Worm (Caenorhabditis elegans) whole organism, midembryonic: ENCODE measurements around the gene K07E3.2.
A peak's percentile ranks its signal among the peaks of the same experiment; 100 is the strongest.

Source experiments
- T22C8.4 ChIP-seq: fragments of 200-800 bp; sonication (Bioruptor generic); IDR thresholded peaks from 2 replicates; pipeline ENCODE4 v1.3.6; 2022; ENCODE audit warnings: missing genetic modification characterization, missing compliant biosample characterization
- cog-1 ChIP-seq: sonication (generic microtip); optimal IDR thresholded peaks from 2 replicates; lab custom pipeline; 2016; ENCODE audit warnings: missing genetic modification characterization, missing compliant biosample characterization
- flt-1 ChIP-seq: fragments of 200-800 bp; sonication (Bioruptor generic); IDR thresholded peaks from 2 replicates; pipeline ENCODE4 v1.3.6; 2022; ENCODE audit warnings: missing genetic modification characterization, missing compliant biosample characterization
- klf-2 ChIP-seq: fragments of 200-800 bp; sonication (Bioruptor generic); conservative IDR thresholded peaks from 2 replicates; pipeline ENCODE4 v1.3.6; 2022; ENCODE audit warnings: missing genetic modification reagents, missing genetic modification characterization, missing compliant biosample characterization
- med-1 ChIP-seq: sonication (generic microtip); optimal IDR thresholded peaks from 2 replicates; lab custom pipeline; 2017; ENCODE audit warnings: missing genetic modification characterization, mild to moderate bottlenecking, missing compliant biosample characterization, antibody characterized with exemption, missing genetic modification reagents; ENCODE audit not compliant: insufficient read depth
- ref-1 ChIP-seq: fragments of 200-800 bp; sonication (Bioruptor generic); conservative IDR thresholded peaks from 2 replicates; pipeline ENCODE4 v1.3.6; 2022; ENCODE audit warnings: missing genetic modification reagents, missing genetic modification characterization, missing compliant biosample characterization
- tab-1 ChIP-seq: fragments of 200-800 bp; sonication (Bioruptor generic); IDR thresholded peaks from 2 replicates; pipeline ENCODE4 v1.3.6; 2022; ENCODE audit warnings: missing genetic modification characterization, missing compliant biosample characterization
- ztf-23 ChIP-seq: fragments of 200-800 bp; sonication (Bioruptor generic); IDR thresholded peaks from 2 replicates; pipeline ENCODE4 v1.3.6; 2022; ENCODE audit warnings: missing genetic modification reagents, missing genetic modification characterization, missing compliant biosample characterization
- ztf-29 ChIP-seq: fragments of 200-800 bp; sonication (Bioruptor generic); IDR thresholded peaks from 2 replicates; pipeline ENCODE4 v1.3.6; 2022; ENCODE audit warnings: missing genetic modification reagents, missing genetic modification characterization, missing compliant biosample characterization

K07E3.2 gene

DNA sequence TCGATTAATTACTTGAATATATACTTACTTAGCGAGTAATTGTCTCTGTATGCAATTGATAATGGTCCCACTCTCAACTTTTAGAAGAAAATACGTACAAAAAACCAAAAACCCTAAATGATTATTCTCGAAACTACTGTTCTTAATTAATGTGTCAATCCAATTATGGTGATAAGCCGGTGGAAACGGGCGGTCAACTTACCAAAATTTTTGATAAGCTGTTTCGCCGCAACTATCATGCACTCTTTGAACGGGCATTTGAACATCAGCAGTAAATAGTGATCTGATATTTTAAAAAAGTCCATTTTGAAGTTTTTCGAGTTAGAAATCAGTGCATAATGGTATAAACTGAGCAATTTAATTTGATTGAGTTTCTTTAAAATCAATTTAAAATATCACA lies 25.7 kb upstream of the K07E3.2 start:
- TF ChIP-seq klf-2 (GFP tag; lab: Robert Waterston, UW) = no peak
- TF ChIP-seq ztf-23 (GFP tag; lab: Robert Waterston, UW) = no peak
- no peak for TF ChIP-seq flt-1 (GFP tag; lab: Robert Waterston, UW)
- TF ChIP-seq med-1 = no peak
- no peak for TF ChIP-seq ztf-29 (GFP tag; lab: Robert Waterston, UW)
- TF ChIP-seq tab-1 (GFP tag; lab: Robert Waterston, UW) = no peak
- no peak for TF ChIP-seq ref-1 (GFP tag; lab: Robert Waterston, UW)
- TF ChIP-seq cog-1 (tag; lab: Kevin White, UChicago) = no peak
- no peak for TF ChIP-seq T22C8.4 (GFP tag; lab: Robert Waterston, UW)

DNA sequence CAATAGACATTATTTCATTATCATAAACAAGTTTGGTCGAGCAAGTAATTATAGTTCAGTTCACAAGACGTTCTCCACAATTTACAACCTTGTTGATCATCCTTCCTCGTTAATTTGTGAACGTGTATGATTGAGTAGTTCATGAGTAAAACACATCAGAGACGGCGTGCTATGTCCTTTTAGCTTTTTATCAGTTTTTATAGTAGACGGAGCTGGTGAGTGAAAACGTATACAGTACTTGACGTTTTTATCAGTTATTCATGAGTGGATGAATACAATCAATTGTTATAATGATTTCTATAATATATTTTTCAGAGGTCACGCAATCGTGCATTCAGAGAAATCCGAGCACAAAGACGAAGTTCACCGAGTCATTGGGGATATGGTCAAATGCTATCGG lies 25.2 kb upstream of the K07E3.2 start:
- no peak for TF ChIP-seq T22C8.4 (GFP tag; lab: Robert Waterston, UW)
- no peak for TF ChIP-seq klf-2 (GFP tag; lab: Robert Waterston, UW)

DNA sequence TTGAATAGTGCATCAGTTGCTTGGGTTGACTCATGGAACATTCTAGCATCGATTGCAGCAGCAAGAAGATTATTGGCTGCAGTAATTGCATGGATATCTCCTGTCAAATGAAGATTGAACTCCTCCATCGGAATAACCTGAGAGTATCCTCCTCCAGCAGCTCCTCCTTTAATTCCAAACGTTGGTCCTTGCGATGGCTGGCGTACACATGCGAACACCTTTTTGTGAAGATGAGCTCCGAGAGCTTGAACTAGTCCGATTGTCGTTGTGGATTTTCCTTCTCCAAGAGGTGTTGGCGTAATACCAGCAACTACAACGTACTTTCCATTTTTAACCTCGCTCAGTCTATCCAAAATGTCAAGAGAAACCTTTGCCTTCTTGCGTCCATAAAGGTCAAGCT lies 21.4 kb upstream of the K07E3.2 start:
- TF ChIP-seq klf-2 (GFP tag; lab: Robert Waterston, UW) (no peak), tab-1 (GFP tag; lab: Robert Waterston, UW) (no peak), cog-1 (tag; lab: Kevin White, UChicago) (no peak), med-1 (no peak), ztf-23 (GFP tag; lab: Robert Waterston, UW) (no peak), ztf-29 (GFP tag; lab: Robert Waterston, UW) (no peak), T22C8.4 (GFP tag; lab: Robert Waterston, UW) (no peak), ref-1 (GFP tag; lab: Robert Waterston, UW) (no peak), flt-1 (GFP tag; lab: Robert Waterston, UW) (no peak)

DNA sequence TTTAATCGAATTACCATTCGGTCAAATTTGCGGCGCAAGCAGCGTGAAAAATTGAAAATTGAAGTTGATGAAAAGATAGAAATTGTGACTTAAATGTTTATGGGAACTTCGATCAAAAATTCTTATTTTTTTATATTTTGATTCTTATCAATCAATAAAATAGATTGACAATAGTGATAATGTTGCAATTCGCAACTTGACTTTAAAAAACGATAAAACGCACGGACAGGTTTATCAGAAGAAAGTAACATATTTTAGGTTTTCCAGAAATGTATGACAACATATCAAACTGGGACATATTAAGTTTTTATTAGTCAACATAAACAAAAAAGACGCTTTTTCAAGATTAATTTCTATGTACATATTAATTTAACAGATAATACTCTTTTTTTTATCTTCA lies 20.8 kb upstream of the K07E3.2 start:
- TF ChIP-seq ref-1 (GFP tag; lab: Robert Waterston, UW) = no peak
- TF ChIP-seq cog-1 (tag; lab: Kevin White, UChicago) = no peak
- no peak for TF ChIP-seq ztf-23 (GFP tag; lab: Robert Waterston, UW)
- no peak for TF ChIP-seq flt-1 (GFP tag; lab: Robert Waterston, UW)
- TF ChIP-seq tab-1 (GFP tag; lab: Robert Waterston, UW) = no peak
- TF ChIP-seq T22C8.4 (GFP tag; lab: Robert Waterston, UW) = no peak
- TF ChIP-seq ztf-29 (GFP tag; lab: Robert Waterston, UW) = no peak
- no peak for TF ChIP-seq med-1
- TF ChIP-seq klf-2 (GFP tag; lab: Robert Waterston, UW) = no peak

DNA sequence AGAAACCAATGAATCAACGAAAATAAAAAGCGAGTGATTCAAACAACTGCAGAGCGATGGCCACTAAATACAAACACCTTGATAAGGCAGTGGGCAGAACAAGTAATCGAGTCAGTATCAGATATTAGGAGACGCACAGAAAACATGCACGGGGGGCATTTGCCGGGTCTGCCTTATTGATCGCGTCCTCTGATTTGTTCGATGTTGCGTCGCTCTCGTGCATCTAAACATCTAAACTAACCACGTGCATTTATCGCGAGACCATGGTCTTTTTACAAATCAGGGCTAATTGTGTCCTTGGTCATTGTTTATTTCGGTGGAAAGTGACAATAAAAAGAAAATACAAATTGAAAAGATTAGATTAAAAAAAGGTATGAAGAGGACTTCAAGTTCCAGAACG lies 20.2 kb upstream of the K07E3.2 start, which contains the start of gene K07E3.4:
K07E3.4 (minus strand) TSS at position 100 of the 400 bp plus-strand sequence.
- TF ChIP-seq ztf-23 (GFP tag; lab: Robert Waterston, UW) = no peak
- no peak for TF ChIP-seq flt-1 (GFP tag; lab: Robert Waterston, UW)
- TF ChIP-seq tab-1 (GFP tag; lab: Robert Waterston, UW) = no peak
- no peak for TF ChIP-seq cog-1 (tag; lab: Kevin White, UChicago)
- no peak for TF ChIP-seq ztf-29 (GFP tag; lab: Robert Waterston, UW)
- no peak for TF ChIP-seq klf-2 (GFP tag; lab: Robert Waterston, UW)

DNA sequence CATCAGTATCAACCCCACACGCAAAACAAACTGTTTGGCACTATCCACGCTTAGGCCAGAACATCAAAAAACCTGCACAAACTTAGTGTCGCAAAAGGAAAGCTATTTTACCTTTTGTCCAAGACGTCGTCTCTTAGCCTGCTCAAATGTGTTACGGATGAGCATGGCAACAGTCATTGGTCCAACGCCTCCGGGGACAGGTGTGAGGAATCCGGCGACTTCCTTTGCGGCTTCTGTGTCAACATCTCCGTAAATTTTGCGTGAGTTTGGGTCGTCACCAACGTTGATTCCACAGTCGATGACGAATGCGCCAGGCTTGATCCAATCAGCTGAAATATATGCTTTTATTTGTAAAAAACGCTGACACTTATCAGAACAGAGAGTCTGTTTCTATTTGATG lies 19.4 kb upstream of the K07E3.2 start:
- TF ChIP-seq ztf-23 (GFP tag; lab: Robert Waterston, UW) = no peak
- no peak for TF ChIP-seq tab-1 (GFP tag; lab: Robert Waterston, UW)
- no peak for TF ChIP-seq ztf-29 (GFP tag; lab: Robert Waterston, UW)
- no peak for TF ChIP-seq klf-2 (GFP tag; lab: Robert Waterston, UW)
- no peak for TF ChIP-seq cog-1 (tag; lab: Kevin White, UChicago)
- TF ChIP-seq flt-1 (GFP tag; lab: Robert Waterston, UW) = no peak
- no peak for TF ChIP-seq ref-1 (GFP tag; lab: Robert Waterston, UW)

DNA sequence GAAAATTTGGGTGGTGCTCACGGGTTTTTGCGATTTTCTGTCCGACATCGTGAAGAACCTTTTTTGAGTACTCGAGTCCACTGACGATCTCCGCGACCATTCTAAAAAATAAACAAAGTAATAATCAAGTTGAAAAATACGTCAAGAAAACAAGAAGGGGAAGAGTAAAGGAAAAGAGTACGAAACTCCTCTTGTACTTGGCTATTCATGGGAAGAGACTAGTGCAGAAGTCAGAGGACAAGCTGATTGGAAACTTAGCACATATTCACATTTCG lies 17.7 kb upstream of the K07E3.2 start, which contains the start of gene dao-3:
dao-3 (minus strand) TSS at position 101 of the 275 bp plus-strand sequence.
- TF ChIP-seq ref-1 (GFP tag; lab: Robert Waterston, UW) (no peak), flt-1 (GFP tag; lab: Robert Waterston, UW) (no peak), cog-1 (tag; lab: Kevin White, UChicago) (no peak), ztf-29 (GFP tag; lab: Robert Waterston, UW) (no peak), T22C8.4 (GFP tag; lab: Robert Waterston, UW) (no peak), klf-2 (GFP tag; lab: Robert Waterston, UW) (no peak), tab-1 (GFP tag; lab: Robert Waterston, UW) (no peak), ztf-23 (GFP tag; lab: Robert Waterston, UW) (no peak), med-1 (no peak)

DNA sequence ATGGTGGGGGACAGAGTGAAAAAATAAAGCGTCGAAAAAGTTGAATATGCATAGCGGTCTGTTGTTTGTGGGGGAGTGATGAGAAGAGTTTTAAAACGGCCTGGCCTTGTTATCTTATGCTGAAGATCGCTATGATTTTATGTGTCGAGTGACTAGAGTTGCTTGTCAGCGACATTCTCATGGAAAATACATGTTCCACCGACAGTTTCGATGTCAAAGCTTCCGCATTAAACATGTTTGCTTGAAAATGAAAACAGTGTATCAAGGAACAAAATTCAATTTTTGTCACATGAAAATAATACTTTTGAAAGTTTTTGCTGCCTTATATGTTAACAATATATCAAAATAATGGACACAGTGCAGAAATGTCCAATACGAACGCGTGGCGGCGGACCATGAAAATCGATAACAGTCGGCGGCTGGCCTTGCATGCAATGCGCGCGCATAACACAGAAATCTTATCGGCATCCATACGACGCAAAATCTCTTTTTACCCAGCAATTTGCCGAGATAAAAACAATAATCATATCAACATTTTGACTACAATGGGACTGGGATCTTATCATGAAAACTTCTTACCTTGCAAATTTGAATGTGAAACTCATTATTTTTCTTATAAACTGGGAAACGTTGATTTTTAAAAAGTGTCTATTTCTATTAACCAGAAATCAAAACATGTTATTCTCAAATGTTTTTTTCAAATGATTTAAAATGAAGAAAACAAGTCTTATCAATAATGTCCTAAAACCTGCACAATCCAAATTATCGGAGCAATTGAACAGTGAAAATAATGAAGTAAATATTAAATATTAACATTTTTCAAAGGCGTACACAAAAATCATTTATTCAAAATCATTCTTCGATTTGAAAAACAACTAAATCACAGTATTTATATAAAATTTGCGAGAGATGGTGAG lies 17.1 kb upstream of the K07E3.2 start:
- TF ChIP-seq med-1 (no peak), T22C8.4 (GFP tag; lab: Robert Waterston, UW) (peak; percentile 46)

DNA sequence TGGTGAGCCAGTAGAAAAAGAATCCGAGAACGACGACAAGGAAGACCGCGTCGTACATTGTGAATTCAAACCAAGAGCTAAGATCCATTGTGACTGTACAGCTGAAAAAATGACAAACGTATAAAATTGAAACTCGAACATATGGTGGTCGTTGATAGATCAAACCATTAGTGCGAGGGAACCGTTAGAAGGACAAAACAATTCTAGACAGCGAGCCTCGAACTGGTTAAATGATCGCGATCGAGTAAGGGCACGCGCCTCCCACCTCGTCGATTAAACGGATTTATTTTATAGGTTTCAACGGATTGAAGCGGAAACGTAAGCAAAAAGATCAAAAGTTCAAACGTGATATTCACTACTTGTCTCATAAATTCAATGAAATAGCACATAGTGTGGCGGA lies 15.6 kb upstream of the K07E3.2 start, which contains the start of gene vem-1:
vem-1 (minus strand) TSS at position 101 of the 400 bp plus-strand sequence.
- no peak for TF ChIP-seq cog-1 (tag; lab: Kevin White, UChicago)
- no peak for TF ChIP-seq tab-1 (GFP tag; lab: Robert Waterston, UW)
- TF ChIP-seq ztf-29 (GFP tag; lab: Robert Waterston, UW) = no peak
- TF ChIP-seq klf-2 (GFP tag; lab: Robert Waterston, UW) = no peak
- no peak for TF ChIP-seq T22C8.4 (GFP tag; lab: Robert Waterston, UW)
- no peak for TF ChIP-seq flt-1 (GFP tag; lab: Robert Waterston, UW)
- TF ChIP-seq med-1 = no peak
- TF ChIP-seq ztf-23 (GFP tag; lab: Robert Waterston, UW) = no peak
- no peak for TF ChIP-seq ref-1 (GFP tag; lab: Robert Waterston, UW)
